Worm (Caenorhabditis elegans): Measurements from ENCODE around the gene M01H9.10.

The M01H9.10 gene

ce11 chrIV:4446884-4447283, 33.0 kb downstream of the M01H9.10 start (continued):
- no peak for TF ChIP-seq egrh-3 (GFP tag; IDR thresholded peaks at IDR 0.05)
- peak; percentile 71; the same call in 1 of the 2 replicates for TF ChIP-seq lin-26 (GFP tag; IDR thresholded peaks at IDR 0.05)
- TF ChIP-seq Y79H2A.3 (GFP tag; conservative IDR thresholded peaks at IDR 0.05): peak; percentile 74; the same call in 1 of the 2 replicates

- TF ChIP-seq chd-7 (tag; optimal IDR thresholded peaks at IDR 0.05) (peak; percentile 62), F33H1.4 (GFP tag; IDR thresholded peaks at IDR 0.05) (peak; percentile 99), lin-35 (GFP tag; optimal IDR thresholded peaks at IDR 0.05) (peak; percentile 54 to 94 (median 76)), bed-2 (GFP tag; IDR thresholded peaks at IDR 0.05) (no peak), fkh-3 (tag; optimal IDR thresholded peaks at IDR 0.05) (no peak), B0336.3 (GFP tag; IDR thresholded peaks at IDR 0.05) (peak; percentile 88), ztf-26 (tag; optimal IDR thresholded peaks at IDR 0.05) (peak; percentile 71), let-607 (tag; optimal IDR thresholded peaks at IDR 0.05) (peak; percentile 36 to 56), ekl-4 (GFP tag; IDR thresholded peaks at IDR 0.05) (peak; percentile 94), hmg-20 (GFP tag; IDR thresholded peaks at IDR 0.05) (peak; percentile 65), dox-1 (GFP tag; IDR thresholded peaks at IDR 0.05) (peak; percentile 97), K12H6.12 (tag; optimal IDR thresholded peaks at IDR 0.05) (peak; percentile 85), rcor-1 (GFP tag; IDR thresholded peaks at IDR 0.05) (peak; percentile 92), Y67H2A.10 (GFP tag; conservative IDR thresholded peaks at IDR 0.05) (0 out of 2 replicates have a peak, but pooled peaks have one; percentile 66), ceh-100 (GFP tag; IDR thresholded peaks at IDR 0.05) (peak; percentile 81), T07F8.4 (tag; optimal IDR thresholded peaks at IDR 0.05) (no peak), mes-4 (tag; optimal IDR thresholded peaks at IDR 0.05) (no peak), zim-3 (tag; optimal IDR thresholded peaks at IDR 0.05) (peak; percentile 56), efl-1 (GFP tag; optimal IDR thresholded peaks at IDR 0.05) (peak; percentile 92), madf-6 (GFP tag; IDR thresholded peaks at IDR 0.05) (peak; percentile 96), snpc-3.4 (tag; optimal IDR thresholded peaks at IDR 0.05) (peak; percentile 90), attf-5 (GFP tag; optimal IDR thresholded peaks at IDR 0.05) (peak; percentile 94), lsl-1 (GFP tag; optimal IDR thresholded peaks at IDR 0.05) (peak; percentile 96), aptf-3 (GFP tag; IDR thresholded peaks at IDR 0.05) (no peak), ceh-91 (GFP tag; IDR thresholded peaks at IDR 0.05) (peak; percentile 93), atf-7 (tag; optimal IDR thresholded peaks at IDR 0.05) (peak; percentile 72), him-1 (tag; optimal IDR thresholded peaks at IDR 0.05) (no peak), ztf-3 (GFP tag; optimal IDR thresholded peaks at IDR 0.05) (no peak), nhr-27 (tag; optimal IDR thresholded peaks at IDR 0.05) (no peak), akir-1 (GFP tag; optimal IDR thresholded peaks at IDR 0.05) (peak; percentile 54), sea-2 (GFP tag; IDR thresholded peaks at IDR 0.05) (no peak), B0019.2 (GFP tag; conservative IDR thresholded peaks at IDR 0.05) (peak; percentile 93), unc-130 (GFP tag; optimal IDR thresholded peaks at IDR 0.05) (peak; percentile 74), xnd-1 (tag; optimal IDR thresholded peaks at IDR 0.05) (peak; percentile 73), zfh-2 (GFP tag; conservative IDR thresholded peaks at IDR 0.05) (peak; percentile 64; the same call in 1 of the 2 replicates), gei-17 (GFP tag; optimal IDR thresholded peaks at IDR 0.05) (peak; percentile 27), cebp-2 (GFP tag; IDR thresholded peaks at IDR 0.05) (peak; percentile 72; the same call in 1 of the 2 replicates), ceh-79 (tag; optimal IDR thresholded peaks at IDR 0.05) (no peak), aptf-2 (GFP tag; conservative IDR thresholded peaks at IDR 0.05) (no peak), nhr-120 (GFP tag; IDR thresholded peaks at IDR 0.05) (no peak), tbx-9 (tag; optimal IDR thresholded peaks at IDR 0.05; ENCODE audit: borderline replicate concordance) (no peak), C06A6.2 (GFP tag; conservative IDR thresholded peaks at IDR 0.05) (peak; percentile 85), F39B2.1 (GFP tag; IDR thresholded peaks at IDR 0.05) (peak; percentile 81; the same call in 1 of the 2 replicates), K11D2.4 (GFP tag; IDR thresholded peaks at IDR 0.05) (peak; percentile 88)
Measured at ce11 chrIV:4445711-4446290, 34.1 kb downstream of the M01H9.10 start, which contains the start of the genes wapl-1 and htz-1. TSS of gene wapl-1 (minus strand) at chrIV:4445740. TSS of gene htz-1 (plus strand) at chrIV:4446216.
